Worm (Caenorhabditis elegans) whole organism, late embryonic: ENCODE data around the gene spr-2.

ENCODE experiments used
- ama-1 ChIP-seq: fragments of 150-350 bp; optimal IDR thresholded peaks from 2 replicates; lab custom pipeline; 2014
- dmd-4 ChIP-seq: sonication (generic microtip); optimal IDR thresholded peaks from 2 replicates; lab custom pipeline; 2016; ENCODE audit warnings: borderline replicate concordance, missing genetic modification characterization, missing compliant biosample characterization
- fkh-10 ChIP-seq: fragments of 150-350 bp; optimal IDR thresholded peaks from 2 replicates; lab custom pipeline; 2014; ENCODE audit warnings: missing biosample characterization, missing genetic modification reagents, missing genetic modification characterization

ce11 chrIV:8925990-8926389 is 34.7 kb downstream of the spr-2 start, which contains the start of the genes D1046.2 and cfim-2:
- TF ChIP-seq dmd-4 (tag; lab: Kevin White, UChicago): no peak
- TF ChIP-seq fkh-10 (GFP tag; lab: Kevin White, UChicago): no peak
- TF ChIP-seq ama-1 (lab: Kevin White, UChicago): no peak
